Worm (Caenorhabditis elegans) whole organism, L2 larva: Measurements from ENCODE around the gene R151.2.

Experiments
- C34F6.9 ChIP-seq: fragments of 150-350 bp; optimal IDR thresholded peaks from 2 replicates; lab custom pipeline; 2014; ENCODE audit warnings: missing biosample characterization, missing genetic modification characterization
- F13H6.1 ChIP-seq: sonication (generic microtip); optimal IDR thresholded peaks from 2 replicates; lab custom pipeline; 2016; ENCODE audit warnings: missing genetic modification characterization, missing compliant biosample characterization
- R02D3.7 ChIP-seq: fragments of 150-350 bp; optimal IDR thresholded peaks from 2 replicates; lab custom pipeline; 2014; ENCODE audit warnings: missing biosample characterization, missing genetic modification characterization
- ZK546.5 ChIP-seq: sonication (generic microtip); optimal IDR thresholded peaks from 2 replicates; lab custom pipeline; 2017; ENCODE audit warnings: missing biosample characterization, missing genetic modification characterization
- alr-1 ChIP-seq: fragments of 150-350 bp; optimal IDR thresholded peaks from 2 replicates; lab custom pipeline; 2014; ENCODE audit warnings: missing biosample characterization, missing genetic modification characterization
- aly-2 ChIP-seq: fragments of 150-350 bp; optimal IDR thresholded peaks from 2 replicates; lab custom pipeline; 2014; ENCODE audit warnings: missing biosample characterization, missing genetic modification characterization
- ama-1 ChIP-seq: fragments of 150-350 bp; optimal IDR thresholded peaks from 2 replicates; lab custom pipeline; 2018; ENCODE audit warnings: inconsistent platforms
- blmp-1 ChIP-seq: sonication (generic microtip); optimal IDR thresholded peaks from 2 replicates; lab custom pipeline; 2017; ENCODE audit warnings: missing genetic modification characterization, mild to moderate bottlenecking, missing compliant biosample characterization, antibody characterized with exemption, moderate library complexity; ENCODE audit not compliant: insufficient read depth
- ceh-82 ChIP-seq: fragments of 150-350 bp; optimal IDR thresholded peaks from 2 replicates; lab custom pipeline; 2014; ENCODE audit warnings: missing biosample characterization, missing genetic modification characterization
- crh-2 ChIP-seq: sonication (generic microtip); optimal IDR thresholded peaks from 2 replicates; lab custom pipeline; 2017; ENCODE audit warnings: missing biosample characterization, missing genetic modification characterization
- egl-27 ChIP-seq: sonication (generic microtip); optimal IDR thresholded peaks from 3 replicates; lab custom pipeline; 2017; ENCODE audit warnings: missing biosample characterization, missing genetic modification reagents, missing genetic modification characterization
- elt-1 ChIP-seq: fragments of 150-350 bp; optimal IDR thresholded peaks from 2 replicates; lab custom pipeline; 2014; ENCODE audit warnings: missing biosample characterization, missing genetic modification characterization
- fos-1 ChIP-seq: fragments of 150-350 bp; optimal IDR thresholded peaks from 2 replicates; lab custom pipeline; 2014; ENCODE audit warnings: missing biosample characterization, missing genetic modification characterization
- gmeb-1 ChIP-seq: fragments of 150-350 bp; optimal IDR thresholded peaks from 2 replicates; lab custom pipeline; 2014; ENCODE audit warnings: missing biosample characterization, missing genetic modification characterization
- lin-11 ChIP-seq: fragments of 150-350 bp; sonication (generic microtip); optimal IDR thresholded peaks from 2 replicates; lab custom pipeline; 2014; ENCODE audit warnings: missing biosample characterization, missing genetic modification characterization, inconsistent platforms, mixed read lengths
- lin-13 ChIP-seq: fragments of 150-350 bp; optimal IDR thresholded peaks from 2 replicates; lab custom pipeline; 2014; ENCODE audit warnings: missing biosample characterization, missing genetic modification reagents, missing genetic modification characterization
- lin-39 ChIP-seq: fragments of 150-350 bp; optimal IDR thresholded peaks from 2 replicates; lab custom pipeline; 2014; ENCODE audit warnings: missing biosample characterization, missing genetic modification reagents, missing genetic modification characterization
- lsy-2 ChIP-seq, 2 experiments: fragments of 150-350 bp in 1 of 2; sonication (generic microtip) in 1 of 2; optimal IDR thresholded peaks; 2 replicates each; lab custom pipeline; 2014 to 2017; ENCODE audit warnings: missing biosample characterization in 2 of 2, missing genetic modification characterization in 2 of 2
- mab-5 ChIP-seq: fragments of 150-350 bp; optimal IDR thresholded peaks from 2 replicates; lab custom pipeline; 2014; ENCODE audit warnings: missing biosample characterization, missing genetic modification characterization
- mbf-1 ChIP-seq: sonication (generic microtip); optimal IDR thresholded peaks from 2 replicates; lab custom pipeline; 2017; ENCODE audit warnings: missing biosample characterization, missing genetic modification characterization
- nhr-129 ChIP-seq: fragments of 150-350 bp; optimal IDR thresholded peaks from 2 replicates; lab custom pipeline; 2014; ENCODE audit warnings: missing biosample characterization, missing genetic modification characterization
- nhr-21 ChIP-seq: fragments of 150-350 bp; optimal IDR thresholded peaks from 2 replicates; lab custom pipeline; 2014; ENCODE audit warnings: missing biosample characterization, missing genetic modification characterization
- nhr-23 ChIP-seq: fragments of 150-350 bp; optimal IDR thresholded peaks from 2 replicates; lab custom pipeline; 2014; ENCODE audit warnings: missing biosample characterization, missing genetic modification reagents, missing genetic modification characterization
- nhr-237 ChIP-seq: fragments of 150-350 bp; optimal IDR thresholded peaks from 2 replicates; lab custom pipeline; 2014; ENCODE audit warnings: missing biosample characterization, missing genetic modification characterization
- nhr-25 ChIP-seq: fragments of 150-350 bp; sonication (generic microtip); optimal IDR thresholded peaks from 3 replicates; lab custom pipeline; 2014; ENCODE audit warnings: missing biosample characterization, missing genetic modification characterization
- nhr-77 ChIP-seq: fragments of 150-350 bp; optimal IDR thresholded peaks from 2 replicates; lab custom pipeline; 2014; ENCODE audit warnings: missing biosample characterization, missing genetic modification characterization
- skn-1 ChIP-seq: sonication (generic microtip); optimal IDR thresholded peaks from 2 replicates; lab custom pipeline; 2017; ENCODE audit warnings: missing biosample characterization, missing genetic modification characterization
- sma-3 ChIP-seq: sonication (generic microtip); optimal IDR thresholded peaks from 2 replicates; lab custom pipeline; 2016; ENCODE audit warnings: missing genetic modification reagents, missing genetic modification characterization, missing compliant biosample characterization
- sma-9 ChIP-seq, 2 experiments: fragments of 150-350 bp in 1 of 2; sonication (generic microtip) in 1 of 2; optimal IDR thresholded peaks; 2 replicates each; lab custom pipeline; 2014 to 2016; ENCODE audit warnings: missing genetic modification characterization in 2 of 2, mild to moderate bottlenecking in 1 of 2, missing biosample characterization in 1 of 2, missing compliant biosample characterization in 1 of 2, missing genetic modification reagents in 1 of 2, moderate library complexity in 1 of 2
- snpc-4 ChIP-seq: fragments of 150-350 bp; optimal IDR thresholded peaks from 2 replicates; lab custom pipeline; 2014; ENCODE audit warnings: missing biosample characterization, missing genetic modification characterization
- unc-55 ChIP-seq: fragments of 150-350 bp; sonication (generic microtip); optimal IDR thresholded peaks from 3 replicates; lab custom pipeline; 2014; ENCODE audit warnings: missing biosample characterization, missing genetic modification reagents, missing genetic modification characterization
- unc-62 ChIP-seq: fragments of 150-350 bp; optimal IDR thresholded peaks from 2 replicates; lab custom pipeline; 2014; ENCODE audit warnings: missing biosample characterization, missing genetic modification reagents, missing genetic modification characterization
- ztf-4 ChIP-seq: fragments of 150-350 bp; optimal IDR thresholded peaks from 2 replicates; lab custom pipeline; 2014; ENCODE audit warnings: missing biosample characterization, missing genetic modification characterization

The R151.2 gene

ce11 chrIII:7189581-7190128, 20.1 kb upstream of the R151.2 start, which contains the start of gene rps-21 (continued):
- TF ChIP-seq aly-2 = no peak
- TF ChIP-seq mbf-1 (tag; lab: Kevin White, UChicago) = no peak
- no peak for TF ChIP-seq alr-1 (tag; lab: Kevin White, UChicago)
- peak; percentile 84 to 93 for TF ChIP-seq lsy-2 (tag; optimal IDR thresholded peaks at IDR 0.05; lab: Kevin White, UChicago)
- peak; percentile 67 for TF ChIP-seq sma-9 (GFP tag; optimal IDR thresholded peaks at IDR 0.05; lab: Kevin White, UChicago)
- TF ChIP-seq sma-9 (tag; optimal IDR thresholded peaks at IDR 0.05; lab: Kevin White, UChicago) = no peak
- no peak for TF ChIP-seq unc-62

DNA sequence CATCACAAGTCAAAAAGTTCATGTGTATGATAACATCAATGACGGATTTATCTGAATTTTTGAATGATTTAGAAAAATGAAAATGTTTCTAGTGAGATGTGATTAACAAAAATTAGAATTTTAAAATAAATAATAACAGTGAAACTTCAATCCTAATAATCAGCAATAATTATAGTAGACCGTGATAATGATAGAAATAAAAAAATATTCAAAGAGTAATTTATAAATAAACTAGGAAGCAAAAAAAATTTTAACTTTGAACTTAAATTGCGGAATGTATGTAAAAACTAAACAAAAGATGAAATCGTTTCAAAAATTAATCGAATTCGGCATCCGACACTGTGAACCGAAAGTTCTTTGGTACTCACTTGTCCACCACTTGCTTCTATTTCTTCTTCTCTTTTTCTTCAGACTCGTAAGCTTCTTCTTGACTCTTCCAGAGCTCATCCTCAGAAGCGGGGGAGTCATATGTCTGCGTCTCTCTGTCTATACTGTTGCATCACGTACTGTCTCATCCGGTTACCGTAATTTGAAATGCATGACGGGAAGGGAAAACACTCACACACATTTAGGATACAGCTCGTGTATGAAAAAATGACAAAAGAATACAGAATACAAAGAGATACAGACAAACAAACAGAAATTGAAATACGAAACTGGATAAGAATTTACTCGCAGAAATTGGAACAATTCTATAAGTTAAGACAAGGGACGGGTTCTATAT, 16.7 kb upstream of the R151.2 start, which contains the start of gene mec-14:
mec-14 (minus strand) TSS at position 51 of the 724 bp plus-strand sequence.
- no peak for TF ChIP-seq sma-9 (GFP tag; optimal IDR thresholded peaks at IDR 0.05; lab: Kevin White, UChicago)
- no peak for TF ChIP-seq sma-9 (tag; optimal IDR thresholded peaks at IDR 0.05; lab: Kevin White, UChicago)
- TF ChIP-seq lin-39 = no peak
- TF ChIP-seq unc-55 (GFP tag; lab: Kevin White, UChicago) = peak; percentile 68
- TF ChIP-seq elt-1 (tag; lab: Kevin White, UChicago) = no peak
- TF ChIP-seq blmp-1 (tag; lab: Kevin White, UChicago) = no peak
- TF ChIP-seq nhr-129 = no peak
- no peak for TF ChIP-seq nhr-25
- TF ChIP-seq, all 48 proteins: peak for 1

DNA sequence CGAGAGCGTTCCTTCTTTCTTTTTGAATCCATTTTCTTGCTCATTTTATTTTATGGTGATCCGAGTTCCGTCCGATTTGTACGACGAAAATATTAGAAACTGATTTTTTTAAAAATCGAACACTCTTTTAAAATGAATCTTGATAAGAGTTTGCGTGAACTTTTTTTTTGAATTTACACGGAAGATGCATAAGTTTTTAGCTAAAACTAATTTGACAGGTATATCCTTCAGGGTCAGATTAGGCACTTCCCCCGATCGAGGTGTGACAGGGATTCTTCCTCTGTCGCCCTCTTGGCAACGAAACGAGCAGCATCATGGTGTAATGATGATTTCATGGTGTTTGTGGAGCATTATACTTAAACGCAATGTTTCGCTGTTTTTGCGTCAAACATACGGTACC, 14.4 kb upstream of the R151.2 start, which contains the start of gene F37C12.18:
F37C12.18 (minus strand) TSS at position 101 of the 400 bp plus-strand sequence.
- no peak for TF ChIP-seq lin-39
- no peak for TF ChIP-seq mab-5
- TF ChIP-seq ztf-4 (tag; lab: Kevin White, UChicago) = no peak
- no peak for TF ChIP-seq ceh-82 (tag; lab: Kevin White, UChicago)
- TF ChIP-seq mbf-1 (tag; lab: Kevin White, UChicago) = no peak
- no peak for TF ChIP-seq gmeb-1
- TF ChIP-seq skn-1 (tag; lab: Kevin White, UChicago) = no peak

ce11 chrIII:7197973-7198372, 11.8 kb upstream of the R151.2 start, which contains the start of gene exos-9:
TSS of gene exos-9 (minus strand) at chrIII:7198073.
- TF ChIP-seq nhr-237 (tag; lab: Kevin White, UChicago) = no peak
- peak; percentile 8 for TF ChIP-seq ama-1 (lab: Kevin White, UChicago)
- TF ChIP-seq R02D3.7 (tag; lab: Kevin White, UChicago) = no peak
- no peak for TF ChIP-seq alr-1 (tag; lab: Kevin White, UChicago)

- TF ChIP-seq unc-55 (GFP tag; lab: Kevin White, UChicago) = peak; percentile 78
- peak; percentile 20 for TF ChIP-seq nhr-21 (tag; lab: Kevin White, UChicago)
- TF ChIP-seq lsy-2 (tag; optimal IDR thresholded peaks at IDR 0.05; lab: Kevin White, UChicago) = peak; percentile 46 to 85
- peak; percentile 27 for TF ChIP-seq lin-11 (tag; lab: Kevin White, UChicago)
- TF ChIP-seq nhr-23 = no peak
- no peak for TF ChIP-seq nhr-77 (tag; lab: Kevin White, UChicago)
- TF ChIP-seq alr-1 (tag; lab: Kevin White, UChicago) = no peak
- peak; percentile 94 for TF ChIP-seq gmeb-1
- TF ChIP-seq crh-2 (tag; lab: Kevin White, UChicago) = peak; percentile 35
- TF ChIP-seq fos-1 (tag; lab: Kevin White, UChicago) = peak; percentile 29
- TF ChIP-seq mbf-1 (tag; lab: Kevin White, UChicago) = no peak
- no peak for TF ChIP-seq unc-62
- TF ChIP-seq R02D3.7 (tag; lab: Kevin White, UChicago) = no peak
- TF ChIP-seq snpc-4 (tag; lab: Kevin White, UChicago) = peak; percentile 7
- peak; percentile 69 for TF ChIP-seq sma-9 (GFP tag; optimal IDR thresholded peaks at IDR 0.05; lab: Kevin White, UChicago)
- no peak for TF ChIP-seq sma-9 (tag; optimal IDR thresholded peaks at IDR 0.05; lab: Kevin White, UChicago)
- peak; percentile 33 for TF ChIP-seq egl-27 (tag; lab: Kevin White, UChicago)
- TF ChIP-seq ZK546.5 (tag; lab: Kevin White, UChicago) = no peak
- peak; percentile 37 for TF ChIP-seq nhr-25
- peak; percentile 63 for TF ChIP-seq sma-3 (GFP tag; lab: Kevin White, UChicago)
- TF ChIP-seq C34F6.9 = peak; percentile 65
- peak; percentile 49 for TF ChIP-seq F13H6.1 (tag; lab: Kevin White, UChicago)
- no peak for TF ChIP-seq ceh-82 (tag; lab: Kevin White, UChicago)
- TF ChIP-seq lin-13 = peak; percentile 22
- no peak for TF ChIP-seq ztf-4 (tag; lab: Kevin White, UChicago)
- no peak for TF ChIP-seq ama-1 (lab: Kevin White, UChicago)
These were observed 10.9 kb upstream of the R151.2 start, which contains the start of gene pfd-5 for ce11 chrIII:7198838-7199237. TSS of gene pfd-5 (minus strand) at chrIII:7198884.
